Fruit fly (Drosophila melanogaster): Measurements from ENCODE around the gene PpV.

Gene PpV

dm6 chrX:6343323-6343722 lies 29.4 kb downstream of the PpV start:
- TF ChIP-seq h (optimal IDR thresholded peaks at IDR 0.05), result no peak
- no peak for TF ChIP-seq ttk (optimal IDR thresholded peaks at IDR 0.05)
- TF ChIP-seq Sin3A (optimal IDR thresholded peaks at IDR 0.05), result no peak
- no peak for TF ChIP-seq psq (optimal IDR thresholded peaks at IDR 0.05)
- TF ChIP-seq Myc (optimal IDR thresholded peaks at IDR 0.05), result no peak
- TF ChIP-seq insv (optimal IDR thresholded peaks at IDR 0.05), result no peak

dm6 chrX:6341678-6342077 lies 31.0 kb downstream of the PpV start:
- TF ChIP-seq Sin3A (optimal IDR thresholded peaks at IDR 0.05) (no peak), psq (optimal IDR thresholded peaks at IDR 0.05) (no peak), insv (optimal IDR thresholded peaks at IDR 0.05) (no peak), h (optimal IDR thresholded peaks at IDR 0.05) (no peak), ttk (optimal IDR thresholded peaks at IDR 0.05) (no peak), Myc (optimal IDR thresholded peaks at IDR 0.05) (no peak)

dm6 chrX:6340593-6341068 lies 32.1 kb downstream of the PpV start:
- no peak for TF ChIP-seq Sin3A (optimal IDR thresholded peaks at IDR 0.05)
- TF ChIP-seq h (optimal IDR thresholded peaks at IDR 0.05), result no peak
- no peak for TF ChIP-seq ttk (optimal IDR thresholded peaks at IDR 0.05)
- TF ChIP-seq Myc (optimal IDR thresholded peaks at IDR 0.05), result no peak
- no peak for TF ChIP-seq insv (optimal IDR thresholded peaks at IDR 0.05)
- TF ChIP-seq psq (optimal IDR thresholded peaks at IDR 0.05), result no peak

dm6 chrX:6339970-6340548 lies 32.7 kb downstream of the PpV start:
- TF ChIP-seq Sin3A (optimal IDR thresholded peaks at IDR 0.05) (no peak), Myc (optimal IDR thresholded peaks at IDR 0.05) (no peak), h (optimal IDR thresholded peaks at IDR 0.05) (no peak), ttk (optimal IDR thresholded peaks at IDR 0.05) (no peak), insv (optimal IDR thresholded peaks at IDR 0.05) (no peak), psq (optimal IDR thresholded peaks at IDR 0.05) (no peak)

dm6 chrX:6338738-6339614 lies 33.7 kb downstream of the PpV start:
- TF ChIP-seq ttk (optimal IDR thresholded peaks at IDR 0.05), result no peak
- TF ChIP-seq psq (optimal IDR thresholded peaks at IDR 0.05), result no peak

- TF ChIP-seq ttk (optimal IDR thresholded peaks at IDR 0.05) (no peak), insv (optimal IDR thresholded peaks at IDR 0.05) (no peak), Myc (optimal IDR thresholded peaks at IDR 0.05) (no peak), h (optimal IDR thresholded peaks at IDR 0.05) (no peak), Sin3A (optimal IDR thresholded peaks at IDR 0.05) (no peak), psq (optimal IDR thresholded peaks at IDR 0.05) (no peak)
These were observed 35.0 kb downstream of the PpV start, which contains the start of gene CG3842 for dm6 chrX:6337702-6338101. Gene CG3842 (plus strand): TSS chrX:6337762.

- TF ChIP-seq insv (optimal IDR thresholded peaks at IDR 0.05), result no peak
These were observed 37.8 kb downstream of the PpV start for dm6 chrX:6334945-6335344.

dm6 chrX:6332988-6333719 lies 39.6 kb downstream of the PpV start:
- TF ChIP-seq Myc (optimal IDR thresholded peaks at IDR 0.05) (no peak), psq (optimal IDR thresholded peaks at IDR 0.05) (no peak), insv (optimal IDR thresholded peaks at IDR 0.05) (no peak), ttk (optimal IDR thresholded peaks at IDR 0.05) (no peak), h (optimal IDR thresholded peaks at IDR 0.05) (no peak), Sin3A (optimal IDR thresholded peaks at IDR 0.05) (no peak)

- TF ChIP-seq Myc (optimal IDR thresholded peaks at IDR 0.05) (no peak), psq (optimal IDR thresholded peaks at IDR 0.05) (no peak), h (optimal IDR thresholded peaks at IDR 0.05) (no peak), Sin3A (optimal IDR thresholded peaks at IDR 0.05) (no peak), ttk (optimal IDR thresholded peaks at IDR 0.05) (no peak), insv (optimal IDR thresholded peaks at IDR 0.05) (no peak)
These were observed 42.3 kb downstream of the PpV start, which contains the start of gene CG42240 for dm6 chrX:6330369-6330949. Gene CG42240 (plus strand): TSS chrX:6330842.

Measured in Kc167 (cell line).